Fruit fly (Drosophila melanogaster): Measurements from ENCODE around the gene ppk8.

- TF ChIP-seq gfzf (GFP tag; optimal IDR thresholded peaks at IDR 0.05), result no peak
- no peak for TF ChIP-seq CG15479 (GFP tag; optimal IDR thresholded peaks at IDR 0.05)
- no peak for TF ChIP-seq en (GFP tag; optimal IDR thresholded peaks at IDR 0.05)
Measured at dm6 chrX:3530696-3531095, 26.9 kb upstream of the ppk8 start.
